Worm (Caenorhabditis elegans) whole organism, young adult: ENCODE results near the gene sshk-1.

Experiments
- B0035.1 ChIP-seq: sonication (generic microtip); optimal IDR thresholded peaks from 2 replicates; lab custom pipeline; 2016; ENCODE audit warnings: missing genetic modification characterization, mild to moderate bottlenecking, missing compliant biosample characterization, missing genotype, missing genetic modification reagents
- C06A6.2 ChIP-seq: fragments of 200-800 bp; sonication (Bioruptor generic); conservative IDR thresholded peaks from 2 replicates; pipeline ENCODE4 v1.3.6; 2022; ENCODE audit warnings: missing genetic modification characterization, missing compliant biosample characterization
- F23B12.7 ChIP-seq: sonication (generic microtip); optimal IDR thresholded peaks from 2 replicates; lab custom pipeline; 2017; ENCODE audit warnings: missing genetic modification characterization, mild to moderate bottlenecking, missing compliant biosample characterization, antibody characterized with exemption, moderate library complexity; ENCODE audit not compliant: insufficient read depth
- F39B2.1 ChIP-seq: fragments of 200-800 bp; sonication (Bioruptor generic); IDR thresholded peaks from 2 replicates; pipeline ENCODE4 v1.3.6; 2022; ENCODE audit warnings: missing genetic modification reagents, missing genetic modification characterization, missing compliant biosample characterization
- F57C9.4 ChIP-seq: sonication (generic microtip); optimal IDR thresholded peaks from 2 replicates; lab custom pipeline; 2017; ENCODE audit warnings: mild to moderate bottlenecking, missing genetic modification characterization, missing compliant biosample characterization
- K12H6.12 ChIP-seq: fragments of 200-800 bp; sonication (Bioruptor generic); optimal IDR thresholded peaks from 2 replicates; lab custom pipeline; 2018; ENCODE audit warnings: mild to moderate bottlenecking, missing genetic modification characterization, missing compliant biosample characterization
- T26A5.8 ChIP-seq: sonication (generic microtip); optimal IDR thresholded peaks from 2 replicates; lab custom pipeline; 2016; ENCODE audit warnings: missing genetic modification characterization, missing compliant biosample characterization
- Y53F4B.3 ChIP-seq: fragments of 200-800 bp; sonication (Bioruptor generic); IDR thresholded peaks from 2 replicates; pipeline ENCODE4 v1.3.6; 2022; ENCODE audit warnings: missing genetic modification reagents, missing genetic modification characterization, missing compliant biosample characterization
- ZK185.1 ChIP-seq: sonication (generic microtip); optimal IDR thresholded peaks from 2 replicates; lab custom pipeline; 2016; ENCODE audit warnings: mild to moderate bottlenecking, missing genetic modification characterization, missing compliant biosample characterization; ENCODE audit not compliant: poor library complexity, severe bottlenecking
- akir-1 ChIP-seq: fragments of 200-800 bp; sonication (Bioruptor generic); optimal IDR thresholded peaks from 2 replicates; lab custom pipeline; 2018; ENCODE audit warnings: mild to moderate bottlenecking, missing genetic modification characterization, moderate library complexity, missing compliant biosample characterization
- bed-2 ChIP-seq: fragments of 200-800 bp; sonication (Bioruptor generic); IDR thresholded peaks from 2 replicates; pipeline ENCODE4 v1.3.6; 2022; ENCODE audit warnings: missing genetic modification reagents, missing genetic modification characterization, missing compliant biosample characterization
- cebp-1 ChIP-seq, 2 experiments: fragments of 200-800 bp in 1 of 2; sonication (Bioruptor generic) in 1 of 2; sonication (generic microtip) in 1 of 2; IDR thresholded peaks in 1 of 2; optimal IDR thresholded peaks in 1 of 2; 2 replicates each; pipeline versions ENCODE4 v1.3.6 to Lab custom; 2017 to 2022; ENCODE audit warnings: missing compliant biosample characterization in 2 of 2, missing genetic modification characterization in 2 of 2, mild to moderate bottlenecking in 1 of 2, missing genetic modification reagents in 1 of 2, moderate library complexity in 1 of 2
- ceh-40 ChIP-seq: fragments of 200-800 bp; sonication (Bioruptor generic); IDR thresholded peaks from 2 replicates; pipeline ENCODE4 v1.3.6; 2022; ENCODE audit warnings: missing genetic modification characterization, missing compliant biosample characterization
- chd-7 ChIP-seq: sonication (generic microtip); optimal IDR thresholded peaks from 2 replicates; lab custom pipeline; 2016; ENCODE audit warnings: mild to moderate bottlenecking, missing genetic modification characterization, moderate library complexity, missing compliant biosample characterization
- ets-4 ChIP-seq: fragments of 200-800 bp; sonication (Bioruptor generic); optimal IDR thresholded peaks from 2 replicates; lab custom pipeline; 2018; ENCODE audit warnings: mild to moderate bottlenecking, missing genetic modification characterization, missing compliant biosample characterization
- gei-17 ChIP-seq: fragments of 200-800 bp; sonication (Bioruptor generic); optimal IDR thresholded peaks from 2 replicates; lab custom pipeline; 2018; ENCODE audit warnings: mild to moderate bottlenecking, missing genetic modification characterization, missing compliant biosample characterization
- let-526 ChIP-seq: fragments of 200-800 bp; sonication (Bioruptor generic); IDR thresholded peaks from 2 replicates; pipeline ENCODE4 v1.3.6; 2022; ENCODE audit warnings: missing genetic modification reagents, missing genetic modification characterization, missing compliant biosample characterization
- let-607 ChIP-seq, 2 experiments: fragments of 200-800 bp in 1 of 2; sonication (Bioruptor generic) in 1 of 2; sonication (generic microtip) in 1 of 2; optimal IDR thresholded peaks; 2 replicates each; lab custom pipeline; 2016 to 2018; ENCODE audit warnings: mild to moderate bottlenecking in 2 of 2, missing compliant biosample characterization in 2 of 2, missing genetic modification characterization in 2 of 2, moderate library complexity in 2 of 2, missing genotype in 1 of 2
- lin-26 ChIP-seq: fragments of 200-800 bp; sonication (Bioruptor generic); IDR thresholded peaks from 2 replicates; pipeline ENCODE4 v1.3.6; 2022; ENCODE audit warnings: missing genetic modification reagents, missing genetic modification characterization, missing compliant biosample characterization
- lin-35 ChIP-seq, 3 experiments: fragments of 150-350 bp in 2 of 3; sonication (generic microtip) in 1 of 3; optimal IDR thresholded peaks; 2 replicates each; lab custom pipeline; 2014 to 2018; ENCODE audit warnings: missing biosample characterization in 3 of 3, missing genetic modification characterization in 3 of 3, missing genetic modification reagents in 3 of 3
- lir-1 ChIP-seq: fragments of 200-800 bp; sonication (Bioruptor generic); conservative IDR thresholded peaks from 2 replicates; pipeline ENCODE4 v1.3.6; 2022; ENCODE audit warnings: missing genetic modification reagents, missing genetic modification characterization, missing compliant biosample characterization
- lsl-1 ChIP-seq: fragments of 200-800 bp; sonication (Bioruptor generic); optimal IDR thresholded peaks from 2 replicates; lab custom pipeline; 2018; ENCODE audit warnings: mild to moderate bottlenecking, missing genetic modification characterization, moderate library complexity, missing compliant biosample characterization
- mel-28 ChIP-seq: sonication (generic microtip); optimal IDR thresholded peaks from 2 replicates; lab custom pipeline; 2016; ENCODE audit warnings: borderline replicate concordance, mild to moderate bottlenecking, missing genetic modification characterization, missing compliant biosample characterization
- nhr-27 ChIP-seq: fragments of 200-800 bp; sonication (Bioruptor generic); optimal IDR thresholded peaks from 2 replicates; lab custom pipeline; 2018; ENCODE audit warnings: mild to moderate bottlenecking, missing genetic modification characterization, moderate library complexity, missing compliant biosample characterization
- nhr-80 ChIP-seq: sonication (generic microtip); optimal IDR thresholded peaks from 2 replicates; lab custom pipeline; 2016; ENCODE audit warnings: missing genetic modification characterization, missing compliant biosample characterization
- rpc-1 ChIP-seq, 2 experiments: fragments of 150-350 bp in 1 of 2; sonication (generic microtip) in 1 of 2; optimal IDR thresholded peaks; 2 replicates each; lab custom pipeline; 2014 to 2018; ENCODE audit warnings: missing biosample characterization in 1 of 2, missing genetic modification characterization in 1 of 2, missing genetic modification reagents in 1 of 2, missing genotype in 1 of 2
- snpc-1.1 ChIP-seq: sonication (generic microtip); optimal IDR thresholded peaks from 2 replicates; lab custom pipeline; 2017; ENCODE audit warnings: missing genetic modification characterization, mild to moderate bottlenecking, missing compliant biosample characterization, antibody characterized with exemption, moderate library complexity, missing genotype, missing genetic modification reagents; ENCODE audit not compliant: insufficient read depth
- snpc-1.3 ChIP-seq: sonication (generic microtip); optimal IDR thresholded peaks from 2 replicates; lab custom pipeline; 2017; ENCODE audit warnings: missing genetic modification characterization, mild to moderate bottlenecking, missing compliant biosample characterization, antibody characterized with exemption, moderate library complexity, missing genotype, missing genetic modification reagents; ENCODE audit not compliant: insufficient read depth
- snpc-4 ChIP-seq, 5 experiments: fragments of 150-350 bp in 1 of 5; sonication (generic microtip) in 4 of 5; optimal IDR thresholded peaks; 2 replicates each; lab custom pipeline; 2014 to 2018; ENCODE audit warnings: missing genetic modification characterization in 5 of 5, missing biosample characterization in 3 of 5, antibody characterized with exemption in 2 of 5, mild to moderate bottlenecking in 2 of 5, missing compliant biosample characterization in 2 of 5, missing genotype in 2 of 5, moderate library complexity in 2 of 5, missing genetic modification reagents in 1 of 5
- tlf-1 ChIP-seq: fragments of 200-800 bp; sonication (Bioruptor generic); optimal IDR thresholded peaks from 2 replicates; lab custom pipeline; 2018; ENCODE audit warnings: mild to moderate bottlenecking, missing genetic modification characterization, missing compliant biosample characterization
- xnd-1 ChIP-seq: sonication (generic microtip); optimal IDR thresholded peaks from 2 replicates; lab custom pipeline; 2016; ENCODE audit warnings: missing genotype, missing genetic modification reagents, missing genetic modification characterization, missing compliant biosample characterization

The sshk-1 gene

ce11 chrV:20813646-20814045, 2.3 kb upstream of the sshk-1 start:
- TF ChIP-seq xnd-1 (no peak), F23B12.7 (no peak), F39B2.1 (GFP tag; lab: Robert Waterston, UW) (no peak), nhr-80 (tag; lab: Kevin White, UChicago) (no peak), Y53F4B.3 (GFP tag; lab: Robert Waterston, UW) (no peak), K12H6.12 (tag; lab: Kevin White, UChicago) (no peak), ceh-40 (GFP tag; lab: Robert Waterston, UW) (no peak), snpc-4 (GFP tag; optimal IDR thresholded peaks at IDR 0.05; lab: Kevin White, UChicago) (no peak), snpc-4 (tag; optimal IDR thresholded peaks at IDR 0.05; lab: Kevin White, UChicago) (no peak), gei-17 (GFP tag; lab: Kevin White, UChicago) (no peak), chd-7 (tag; lab: Kevin White, UChicago) (no peak), snpc-1.1 (tag; lab: Kevin White, UChicago) (no peak), lsl-1 (no peak), ets-4 (no peak), lin-26 (GFP tag; lab: Robert Waterston, UW) (no peak)

- TF ChIP-seq nhr-27 (tag; lab: Kevin White, UChicago) (no peak), C06A6.2 (GFP tag; lab: Robert Waterston, UW) (no peak), lir-1 (no peak), lin-35 (GFP tag; optimal IDR thresholded peaks at IDR 0.05; lab: Kevin White, UChicago) (no peak), rpc-1 (optimal IDR thresholded peaks at IDR 0.05; lab: Kevin White, UChicago) (no peak), rpc-1 (tag; optimal IDR thresholded peaks at IDR 0.05; lab: Kevin White, UChicago) (no peak), tlf-1 (GFP tag; lab: Kevin White, UChicago) (no peak), let-526 (GFP tag; lab: Robert Waterston, UW) (no peak), akir-1 (GFP tag; lab: Kevin White, UChicago) (no peak), snpc-1.3 (tag; lab: Kevin White, UChicago) (no peak), ZK185.1 (tag; lab: Kevin White, UChicago) (no peak), cebp-1 (GFP tag; IDR thresholded peaks at IDR 0.05; lab: Robert Waterston, UW) (no peak), cebp-1 (tag; optimal IDR thresholded peaks at IDR 0.05; lab: Kevin White, UChicago) (no peak), F39B2.1 (GFP tag; lab: Robert Waterston, UW) (no peak), let-607 (tag; optimal IDR thresholded peaks at IDR 0.05; lab: Kevin White, UChicago) (no peak), T26A5.8 (tag; lab: Kevin White, UChicago) (no peak)
Measured at ce11 chrV:20814424-20814823, 1.5 kb upstream of the sshk-1 start, which contains the start of gene Y44A6D.7. TSS of gene Y44A6D.7 (plus strand) at chrV:20814724.

- TF ChIP-seq bed-2 (no peak), B0035.1 (tag; lab: Kevin White, UChicago) (no peak), F57C9.4 (tag; lab: Kevin White, UChicago) (no peak), mel-28 (tag; lab: Kevin White, UChicago) (no peak)
- TF ChIP-seq, all 124 proteins: peak for 0
Measured at ce11 chrV:20820033-20820432, 4.1 kb downstream of the sshk-1 start, which contains the start of gene T03D8.6. TSS of gene T03D8.6 (minus strand) at chrV:20820330.
